Fruit fly (Drosophila melanogaster) whole organism, embryonic: Measurements from ENCODE around the gene nolo.

Experiments
- Aef1 ChIP-seq: fragments of 200-800 bp; sonication (Bioruptor generic); IDR thresholded peaks from 3 replicates; pipeline ENCODE4 v1.3.6; 2022; ENCODE audit warnings: missing biosample characterization, missing genetic modification characterization
- CG11398 ChIP-seq: fragments of 200-800 bp; sonication (Bioruptor generic); optimal IDR thresholded peaks from 2 replicates; lab custom pipeline; 2016; ENCODE audit warnings: missing biosample characterization, missing genetic modification characterization
- CG12071 ChIP-seq: fragments of 200-800 bp; sonication (Bioruptor generic); optimal IDR thresholded peaks from 3 replicates; lab custom pipeline; 2018; ENCODE audit warnings: missing biosample characterization, mild to moderate bottlenecking, missing genetic modification characterization
- CG12219 ChIP-seq: fragments of 200-800 bp; sonication (Bioruptor generic); optimal IDR thresholded peaks from 3 replicates; lab custom pipeline; 2018; ENCODE audit warnings: missing biosample characterization, mild to moderate bottlenecking, missing genetic modification characterization
- CG1233 ChIP-seq: fragments of 200-800 bp; sonication (Bioruptor generic); optimal IDR thresholded peaks from 4 replicates; lab custom pipeline; 2018; ENCODE audit warnings: missing biosample characterization, mild to moderate bottlenecking, missing genetic modification characterization
- CG2120 ChIP-seq: fragments of 200-800 bp; sonication (Bioruptor generic); optimal IDR thresholded peaks from 3 replicates; lab custom pipeline; 2016; ENCODE audit warnings: missing biosample characterization, missing genetic modification characterization
- CG31224 ChIP-seq: fragments of 200-800 bp; sonication (Bioruptor generic); IDR thresholded peaks from 2 replicates; pipeline ENCODE4 v1.3.6; 2022; ENCODE audit warnings: missing biosample characterization, missing genetic modification characterization
- CG3163 ChIP-seq: fragments of 200-800 bp; sonication (Bioruptor generic); optimal IDR thresholded peaks from 3 replicates; lab custom pipeline; 2016; ENCODE audit warnings: missing biosample characterization, missing genetic modification characterization
- CG32532 ChIP-seq: fragments of 200-800 bp; sonication (Bioruptor generic); IDR thresholded peaks from 2 replicates; pipeline ENCODE4 v1.3.6; 2022; ENCODE audit warnings: missing biosample characterization, missing genetic modification characterization
- CG3281 ChIP-seq: fragments of 200-800 bp; sonication (Bioruptor generic); optimal IDR thresholded peaks from 3 replicates; lab custom pipeline; 2017; ENCODE audit warnings: missing biosample characterization, mild to moderate bottlenecking, missing genetic modification characterization
- CG33213 ChIP-seq: fragments of 200-800 bp; sonication (Bioruptor generic); optimal IDR thresholded peaks from 3 replicates; lab custom pipeline; 2016; ENCODE audit warnings: missing biosample characterization, missing genetic modification characterization
- CG33557 ChIP-seq: fragments of 200-800 bp; sonication (Bioruptor generic); optimal IDR thresholded peaks from 2 replicates; lab custom pipeline; 2019; ENCODE audit warnings: missing biosample characterization, mild to moderate bottlenecking, missing genetic modification characterization, moderate library complexity
- CG4282 ChIP-seq: fragments of 200-800 bp; sonication (Bioruptor generic); optimal IDR thresholded peaks from 2 replicates; lab custom pipeline; 2016; ENCODE audit warnings: missing biosample characterization, missing genetic modification characterization
- CG4328 ChIP-seq: fragments of 200-800 bp; sonication (Bioruptor generic); optimal IDR thresholded peaks from 3 replicates; lab custom pipeline; 2017; ENCODE audit warnings: missing biosample characterization, missing genetic modification reagents, missing genetic modification characterization
- CG6254 ChIP-seq: fragments of 200-800 bp; sonication (Bioruptor generic); optimal IDR thresholded peaks from 3 replicates; lab custom pipeline; 2017; ENCODE audit warnings: mild to moderate bottlenecking, missing biosample characterization, missing genetic modification reagents, missing genetic modification characterization
- CG6654 ChIP-seq: fragments of 200-800 bp; sonication (Bioruptor generic); optimal IDR thresholded peaks from 2 replicates; lab custom pipeline; 2017; ENCODE audit warnings: missing biosample characterization, mild to moderate bottlenecking, missing genetic modification characterization
- CG6813 ChIP-seq: fragments of 200-800 bp; sonication (Bioruptor generic); optimal IDR thresholded peaks from 2 replicates; lab custom pipeline; 2017; ENCODE audit warnings: missing biosample characterization, missing genetic modification characterization, mild to moderate bottlenecking, moderate library complexity, missing genetic modification reagents
- CG8089 ChIP-seq: fragments of 200-800 bp; sonication (Bioruptor generic); optimal IDR thresholded peaks from 3 replicates; lab custom pipeline; 2016; ENCODE audit warnings: missing biosample characterization, missing genetic modification characterization
- CG8281 ChIP-seq: fragments of 200-800 bp; sonication (Bioruptor generic); optimal IDR thresholded peaks from 2 replicates; lab custom pipeline; 2018; ENCODE audit warnings: missing biosample characterization, mild to moderate bottlenecking, missing genetic modification characterization, moderate library complexity
- CG9215 ChIP-seq: fragments of 200-800 bp; sonication (Bioruptor generic); IDR thresholded peaks from 2 replicates; pipeline ENCODE4 v1.3.6; 2022; ENCODE audit warnings: missing biosample characterization, missing genetic modification characterization
- CkIIα-i1 ChIP-seq: fragments of 200-800 bp; sonication (Bioruptor generic); IDR thresholded peaks from 2 replicates; pipeline ENCODE4 v1.3.6; 2022; ENCODE audit warnings: missing biosample characterization, missing genetic modification characterization
- D19B ChIP-seq: fragments of 200-800 bp; sonication (Bioruptor generic); optimal IDR thresholded peaks from 2 replicates; lab custom pipeline; 2017; ENCODE audit warnings: missing biosample characterization, mild to moderate bottlenecking, missing genetic modification characterization
- Dip3 ChIP-seq: fragments of 200-800 bp; sonication (Bioruptor generic); optimal IDR thresholded peaks from 3 replicates; lab custom pipeline; 2016; ENCODE audit warnings: missing biosample characterization, missing genetic modification characterization
- Dref ChIP-seq: fragments of 200-800 bp; sonication (Bioruptor generic); IDR thresholded peaks from 2 replicates; pipeline ENCODE4 v1.3.6; 2022; ENCODE audit warnings: missing biosample characterization, missing genetic modification characterization
- Ets97D ChIP-seq: fragments of 200-800 bp; sonication (Bioruptor generic); optimal IDR thresholded peaks from 3 replicates; lab custom pipeline; 2016; ENCODE audit warnings: missing biosample characterization, missing genetic modification characterization
- HLH3B ChIP-seq: fragments of 200-800 bp; sonication (Bioruptor generic); IDR thresholded peaks from 2 replicates; pipeline ENCODE4 v1.3.6; 2022; ENCODE audit warnings: missing biosample characterization, missing genetic modification characterization
- Lhr ChIP-seq: fragments of 200-800 bp; sonication (Bioruptor generic); optimal IDR thresholded peaks from 3 replicates; lab custom pipeline; 2017; ENCODE audit warnings: mild to moderate bottlenecking, missing biosample characterization, missing genetic modification reagents, missing genetic modification characterization
- Lim3 ChIP-seq: fragments of 200-800 bp; sonication (Bioruptor generic); IDR thresholded peaks from 2 replicates; pipeline ENCODE4 v1.3.6; 2022; ENCODE audit warnings: missing biosample characterization, missing genetic modification characterization
- Meics ChIP-seq: fragments of 200-800 bp; sonication (Bioruptor generic); optimal IDR thresholded peaks from 2 replicates; lab custom pipeline; 2017; ENCODE audit warnings: missing biosample characterization, mild to moderate bottlenecking, missing genetic modification characterization
- Mrtf ChIP-seq: fragments of 200-800 bp; sonication (Bioruptor generic); IDR thresholded peaks from 3 replicates; pipeline ENCODE4 v1.3.6; 2022; ENCODE audit warnings: missing biosample characterization, missing genetic modification characterization
- Myb ChIP-seq: fragments of 200-800 bp; sonication (Bioruptor generic); optimal IDR thresholded peaks from 2 replicates; lab custom pipeline; 2016; ENCODE audit warnings: missing biosample characterization, missing genetic modification characterization
- Trl ChIP-seq, 3 experiments: fragments of >200 bp in 2 of 3; fragments of 200-800 bp in 1 of 3; sonication (Bioruptor generic) in 1 of 3; optimal IDR thresholded peaks; 2 replicates in 1 of 3; 3 replicates in 2 of 3; lab custom pipeline; 2016 to 2017; ENCODE audit warnings: missing biosample characterization in 1 of 3, missing genetic modification characterization in 1 of 3
- Xbp1 ChIP-seq: fragments of 200-800 bp; sonication (Bioruptor generic); optimal IDR thresholded peaks from 3 replicates; lab custom pipeline; 2016; ENCODE audit warnings: missing biosample characterization, mild to moderate bottlenecking, missing genetic modification characterization
- btn ChIP-seq: fragments of 200-800 bp; sonication (Bioruptor generic); optimal IDR thresholded peaks from 2 replicates; lab custom pipeline; 2016; ENCODE audit warnings: missing biosample characterization, missing genetic modification characterization
- cas ChIP-seq: fragments of 200-800 bp; sonication (Bioruptor generic); IDR thresholded peaks from 2 replicates; pipeline ENCODE4 v1.3.6; 2022; ENCODE audit warnings: missing biosample characterization, missing genetic modification characterization
- dan ChIP-seq: fragments of 200-800 bp; sonication (Bioruptor generic); IDR thresholded peaks from 2 replicates; pipeline ENCODE4 v1.3.6; 2022; ENCODE audit warnings: missing biosample characterization, missing genetic modification characterization
- esg ChIP-seq: fragments of 200-800 bp; sonication (Bioruptor generic); conservative IDR thresholded peaks from 2 replicates; pipeline ENCODE4 v1.3.6; 2022; ENCODE audit warnings: missing biosample characterization, missing genetic modification characterization
- gce ChIP-seq: fragments of 200-800 bp; sonication (Bioruptor generic); IDR thresholded peaks from 3 replicates; pipeline ENCODE4 v1.3.6; 2022; ENCODE audit warnings: missing biosample characterization, missing genetic modification characterization
- mam ChIP-seq: fragments of 200-800 bp; sonication (Bioruptor generic); optimal IDR thresholded peaks from 3 replicates; lab custom pipeline; 2016; ENCODE audit warnings: missing biosample characterization, missing genetic modification characterization
- mirr ChIP-seq: fragments of 200-800 bp; sonication (Bioruptor generic); optimal IDR thresholded peaks from 3 replicates; lab custom pipeline; 2018; ENCODE audit warnings: missing biosample characterization, mild to moderate bottlenecking, missing genetic modification characterization
- nerfin-2 ChIP-seq: fragments of 200-800 bp; sonication (Bioruptor generic); IDR thresholded peaks from 2 replicates; pipeline ENCODE4 v1.3.6; 2022; ENCODE audit warnings: missing biosample characterization, missing genetic modification characterization; ENCODE audit not compliant: partially characterized antibody
- peb ChIP-seq: fragments of 200-800 bp; sonication (Bioruptor generic); IDR thresholded peaks from 2 replicates; pipeline ENCODE4 v1.3.6; 2022; ENCODE audit warnings: missing biosample characterization, missing genetic modification characterization
- pfk ChIP-seq: fragments of 200-800 bp; sonication (Bioruptor generic); optimal IDR thresholded peaks from 2 replicates; lab custom pipeline; 2018; ENCODE audit warnings: missing biosample characterization, mild to moderate bottlenecking, missing genetic modification characterization, moderate library complexity
- seq ChIP-seq: fragments of 200-800 bp; sonication (Bioruptor generic); IDR thresholded peaks from 2 replicates; pipeline ENCODE4 v1.3.6; 2022; ENCODE audit warnings: missing biosample characterization, missing genetic modification characterization
- shn ChIP-seq: fragments of 200-800 bp; sonication (Bioruptor generic); optimal IDR thresholded peaks from 3 replicates; lab custom pipeline; 2016; ENCODE audit warnings: missing biosample characterization, missing genetic modification characterization
- sob ChIP-seq: fragments of 200-800 bp; sonication (Bioruptor generic); IDR thresholded peaks from 2 replicates; pipeline ENCODE4 v1.3.6; 2022; ENCODE audit warnings: missing biosample characterization, missing genetic modification characterization
- tap ChIP-seq: fragments of 200-800 bp; optimal IDR thresholded peaks from 3 replicates; lab custom pipeline; 2019; ENCODE audit warnings: missing biosample characterization, mild to moderate bottlenecking, missing genetic modification characterization, moderate library complexity
- ttk ChIP-seq: fragments of 200-800 bp; sonication (Bioruptor generic); IDR thresholded peaks from 2 replicates; pipeline ENCODE4 v2.1.2; 2022; ENCODE audit warnings: missing biosample characterization, missing genetic modification characterization
- unpg ChIP-seq: fragments of 200-800 bp; sonication (Bioruptor generic); optimal IDR thresholded peaks from 3 replicates; lab custom pipeline; 2018; ENCODE audit warnings: missing biosample characterization, mild to moderate bottlenecking, missing genetic modification characterization, moderate library complexity
- zen ChIP-seq: fragments of 200-800 bp; sonication (Bioruptor generic); optimal IDR thresholded peaks from 3 replicates; lab custom pipeline; 2018; ENCODE audit warnings: missing biosample characterization, mild to moderate bottlenecking, missing genetic modification characterization, moderate library complexity

nolo gene

dm6 chr2L:21753448-21753908, 69.6 kb downstream of the nolo start (continued):
- no peak for TF ChIP-seq Dref (GFP tag; lab: Robert Waterston, UW)
- no peak for TF ChIP-seq HLH3B (GFP tag; lab: Robert Waterston, UW)
- TF ChIP-seq mirr (GFP tag; lab: Kevin White, UChicago): no peak
- TF ChIP-seq gce (GFP tag; lab: Robert Waterston, UW): no peak
- TF ChIP-seq Mrtf (GFP tag; lab: Robert Waterston, UW): no peak

dm6 chr2L:21754011-21754410, 70.1 kb downstream of the nolo start:
- TF ChIP-seq CG4282 (no peak), CG33557 (GFP tag; lab: Kevin White, UChicago) (no peak), Dip3 (GFP tag; lab: Kevin White, UChicago) (peak; percentile 9), esg (GFP tag; lab: Robert Waterston, UW) (no peak), mam (GFP tag; lab: Kevin White, UChicago) (peak; percentile 2), CG3163 (GFP tag; lab: Kevin White, UChicago) (peak; percentile 17), seq (no peak), CG33213 (GFP tag; lab: Kevin White, UChicago) (peak; percentile 3), CG11398 (GFP tag; lab: Kevin White, UChicago) (no peak), Meics (GFP tag; lab: Kevin White, UChicago) (peak; percentile 48), CG8281 (tag; lab: Kevin White, UChicago) (no peak), Aef1 (GFP tag; lab: Robert Waterston, UW) (no peak), shn (GFP tag; lab: Kevin White, UChicago) (no peak), CG6254 (GFP tag; lab: Kevin White, UChicago) (no peak), CG2120 (GFP tag; lab: Kevin White, UChicago) (peak; percentile 34), CkIIα-i1 (GFP tag; lab: Robert Waterston, UW) (no peak), Ets97D (GFP tag; lab: Kevin White, UChicago) (no peak), unpg (GFP tag; lab: Kevin White, UChicago) (no peak), Xbp1 (no peak), CG9215 (no peak), Myb (no peak), ttk (GFP tag; lab: Robert Waterston, UW) (no peak), Lim3 (GFP tag; lab: Robert Waterston, UW) (no peak), CG3281 (GFP tag; lab: Kevin White, UChicago) (peak; percentile 1), CG6813 (GFP tag; lab: Kevin White, UChicago) (no peak), cas (no peak), sob (GFP tag; lab: Robert Waterston, UW) (no peak), CG1233 (no peak), peb (GFP tag; lab: Robert Waterston, UW) (no peak), CG32532 (GFP tag; lab: Robert Waterston, UW) (peak; percentile 34; the same call in 1 of the 2 replicates), dan (no peak), Lhr (GFP tag; lab: Kevin White, UChicago) (no peak), CG31224 (GFP tag; lab: Robert Waterston, UW) (no peak), zen (tag; lab: Kevin White, UChicago) (no peak), CG12071 (GFP tag; lab: Kevin White, UChicago) (no peak), tap (no peak), btn (GFP tag; lab: Kevin White, UChicago) (no peak), CG12219 (GFP tag; lab: Kevin White, UChicago) (no peak), CG6654 (GFP tag; lab: Kevin White, UChicago) (no peak), CG8089 (no peak), nerfin-2 (GFP tag; lab: Robert Waterston, UW) (no peak), D19B (peak; percentile 7), Trl (optimal IDR thresholded peaks at IDR 0.05; lab: Kevin White, UChicago) (peak in 1 of 2 experiments; percentile 40), Trl (GFP tag; optimal IDR thresholded peaks at IDR 0.05; lab: Kevin White, UChicago) (no peak), pfk (GFP tag; lab: Kevin White, UChicago) (no peak), CG4328 (GFP tag; lab: Kevin White, UChicago) (no peak)
